Fruit fly (Drosophila melanogaster) whole organism, embryonic: ENCODE data around the gene Alp4.

Experiments used
- CG10321 ChIP-seq: fragments of 200-800 bp; sonication (Bioruptor generic); IDR thresholded peaks from 2 replicates; pipeline ENCODE4 v1.3.6; 2022; ENCODE audit warnings: missing biosample characterization, missing genetic modification characterization
- CG11695 ChIP-seq: fragments of 200-800 bp; sonication (Bioruptor generic); IDR thresholded peaks from 3 replicates; pipeline ENCODE4 v1.3.6; 2022; ENCODE audit warnings: missing biosample characterization, missing genetic modification characterization
- CG13624 ChIP-seq: fragments of 200-800 bp; sonication (Bioruptor generic); optimal IDR thresholded peaks from 2 replicates; lab custom pipeline; 2016; ENCODE audit warnings: missing biosample characterization, missing genetic modification characterization
- CG14441 ChIP-seq: fragments of 200-800 bp; sonication (Bioruptor generic); IDR thresholded peaks from 2 replicates; pipeline ENCODE4 v1.3.6; 2022; ENCODE audit warnings: missing biosample characterization, missing genetic modification characterization
- CG14965 ChIP-seq: fragments of 200-800 bp; sonication (Bioruptor generic); optimal IDR thresholded peaks from 2 replicates; lab custom pipeline; 2016; ENCODE audit warnings: missing biosample characterization, missing genetic modification characterization, borderline replicate concordance
- CG15073 ChIP-seq: fragments of 200-800 bp; sonication (Bioruptor generic); optimal IDR thresholded peaks from 2 replicates; lab custom pipeline; 2016; ENCODE audit warnings: missing biosample characterization, missing genetic modification characterization
- CG17385 ChIP-seq: fragments of 200-800 bp; sonication (Bioruptor generic); optimal IDR thresholded peaks from 3 replicates; lab custom pipeline; 2018; ENCODE audit warnings: missing biosample characterization, mild to moderate bottlenecking, missing genetic modification characterization
- CG18764 ChIP-seq: fragments of 200-800 bp; sonication (Bioruptor generic); optimal IDR thresholded peaks from 3 replicates; lab custom pipeline; 2016; ENCODE audit warnings: missing biosample characterization, missing genetic modification characterization
- CG2120 ChIP-seq: fragments of 200-800 bp; sonication (Bioruptor generic); optimal IDR thresholded peaks from 3 replicates; lab custom pipeline; 2016; ENCODE audit warnings: missing biosample characterization, missing genetic modification characterization
- CG2889 ChIP-seq: fragments of 200-800 bp; sonication (Bioruptor generic); IDR thresholded peaks from 3 replicates; pipeline ENCODE4 v1.3.6; 2022; ENCODE audit warnings: missing biosample characterization, missing genetic modification characterization
- CG31365 ChIP-seq: fragments of 200-800 bp; sonication (Bioruptor generic); optimal IDR thresholded peaks from 2 replicates; lab custom pipeline; 2018; ENCODE audit warnings: missing biosample characterization, mild to moderate bottlenecking, missing genetic modification characterization
- CG32767 ChIP-seq: fragments of 200-800 bp; sonication (Bioruptor generic); IDR thresholded peaks from 2 replicates; pipeline ENCODE4 v1.3.6; 2022; ENCODE audit warnings: missing biosample characterization, missing genetic modification characterization
- CG3281 ChIP-seq: fragments of 200-800 bp; sonication (Bioruptor generic); optimal IDR thresholded peaks from 3 replicates; lab custom pipeline; 2017; ENCODE audit warnings: missing biosample characterization, mild to moderate bottlenecking, missing genetic modification characterization
- CG34422 ChIP-seq: fragments of 200-800 bp; sonication (Bioruptor generic); IDR thresholded peaks from 3 replicates; pipeline ENCODE4 v1.3.6; 2022; ENCODE audit warnings: missing biosample characterization, missing genetic modification characterization
- CG4707 ChIP-seq: fragments of 200-800 bp; sonication (Bioruptor generic); optimal IDR thresholded peaks from 2 replicates; lab custom pipeline; 2018; ENCODE audit warnings: missing biosample characterization, mild to moderate bottlenecking, missing genetic modification characterization, moderate library complexity
- D ChIP-seq, 2 experiments: fragments of 200-800 bp in 1 of 2; fragments of >200 bp in 1 of 2; sonication (Bioruptor generic) in 1 of 2; optimal IDR thresholded peaks; 2 replicates in 1 of 2; 3 replicates in 1 of 2; lab custom pipeline; 2017; ENCODE audit warnings: mild to moderate bottlenecking in 1 of 2, missing biosample characterization in 1 of 2, missing genetic modification characterization in 1 of 2, missing genetic modification reagents in 1 of 2
- Dip3 ChIP-seq: fragments of 200-800 bp; sonication (Bioruptor generic); optimal IDR thresholded peaks from 3 replicates; lab custom pipeline; 2016; ENCODE audit warnings: missing biosample characterization, missing genetic modification characterization
- Dp ChIP-seq: fragments of 200-800 bp; sonication (Bioruptor generic); optimal IDR thresholded peaks from 2 replicates; lab custom pipeline; 2018; ENCODE audit warnings: missing biosample characterization, mild to moderate bottlenecking, missing genetic modification characterization, moderate library complexity
- Ets97D ChIP-seq: fragments of 200-800 bp; sonication (Bioruptor generic); optimal IDR thresholded peaks from 3 replicates; lab custom pipeline; 2016; ENCODE audit warnings: missing biosample characterization, missing genetic modification characterization
- Fer1 ChIP-seq: fragments of 200-800 bp; sonication (Bioruptor generic); optimal IDR thresholded peaks from 2 replicates; lab custom pipeline; 2017; ENCODE audit warnings: missing biosample characterization, mild to moderate bottlenecking, missing genetic modification characterization
- Hmx ChIP-seq: fragments of 200-800 bp; sonication (Bioruptor generic); optimal IDR thresholded peaks from 2 replicates; lab custom pipeline; 2016; ENCODE audit warnings: missing biosample characterization, missing genetic modification characterization
- MBD-R2 ChIP-seq: fragments of 200-800 bp; sonication (Bioruptor generic); IDR thresholded peaks from 2 replicates; pipeline ENCODE4 v1.3.6; 2022; ENCODE audit warnings: missing biosample characterization, missing genetic modification characterization
- Mes4 ChIP-seq: fragments of 200-800 bp; sonication (Bioruptor generic); optimal IDR thresholded peaks from 2 replicates; lab custom pipeline; 2016; ENCODE audit warnings: missing biosample characterization, missing genetic modification characterization
- Trl ChIP-seq, 3 experiments: fragments of >200 bp in 2 of 3; fragments of 200-800 bp in 1 of 3; sonication (Bioruptor generic) in 1 of 3; optimal IDR thresholded peaks; 2 replicates in 1 of 3; 3 replicates in 2 of 3; lab custom pipeline; 2016 to 2017; ENCODE audit warnings: missing biosample characterization in 1 of 3, missing genetic modification characterization in 1 of 3
- ac ChIP-seq: fragments of 200-800 bp; sonication (Bioruptor generic); optimal IDR thresholded peaks from 3 replicates; lab custom pipeline; 2017; ENCODE audit warnings: missing biosample characterization, mild to moderate bottlenecking, missing genetic modification characterization
- ap ChIP-seq: fragments of 200-800 bp; sonication (Bioruptor generic); IDR thresholded peaks from 2 replicates; pipeline ENCODE4 v1.3.6; 2022; ENCODE audit warnings: missing biosample characterization, missing genetic modification characterization
- caup ChIP-seq: fragments of 200-800 bp; sonication (Bioruptor generic); optimal IDR thresholded peaks from 3 replicates; lab custom pipeline; 2017; ENCODE audit warnings: missing biosample characterization, mild to moderate bottlenecking, missing genetic modification characterization, moderate library complexity; ENCODE audit not compliant: severe bottlenecking
- cg ChIP-seq: fragments of 200-800 bp; sonication (Bioruptor generic); optimal IDR thresholded peaks from 3 replicates; lab custom pipeline; 2019; ENCODE audit warnings: missing biosample characterization, mild to moderate bottlenecking, missing genetic modification characterization, moderate library complexity
- crol ChIP-seq: fragments of 200-800 bp; sonication (Bioruptor generic); IDR thresholded peaks from 2 replicates; pipeline ENCODE4 v1.3.6; 2022; ENCODE audit warnings: missing biosample characterization, missing genetic modification characterization
- dan ChIP-seq: fragments of 200-800 bp; sonication (Bioruptor generic); IDR thresholded peaks from 2 replicates; pipeline ENCODE4 v1.3.6; 2022; ENCODE audit warnings: missing biosample characterization, missing genetic modification characterization
- fd3F ChIP-seq: fragments of 200-800 bp; sonication (Bioruptor generic); optimal IDR thresholded peaks from 2 replicates; lab custom pipeline; 2018; ENCODE audit warnings: missing biosample characterization, mild to moderate bottlenecking, missing genetic modification characterization, moderate library complexity
- fru ChIP-seq: fragments of >200 bp; optimal IDR thresholded peaks from 2 replicates; lab custom pipeline; 2017
- gem ChIP-seq: fragments of 200-800 bp; sonication (Bioruptor generic); optimal IDR thresholded peaks from 2 replicates; lab custom pipeline; 2019; ENCODE audit warnings: missing biosample characterization, mild to moderate bottlenecking, missing genetic modification characterization, moderate library complexity
- jigr1 ChIP-seq: fragments of 200-800 bp; sonication (Bioruptor generic); IDR thresholded peaks from 3 replicates; pipeline ENCODE4 v1.3.6; 2022; ENCODE audit warnings: missing biosample characterization, missing genetic modification characterization
- ken ChIP-seq: fragments of 200-800 bp; sonication (Bioruptor generic); IDR thresholded peaks from 3 replicates; pipeline ENCODE4 v1.3.6; 2022; ENCODE audit warnings: missing biosample characterization, missing genetic modification characterization
- run ChIP-seq: fragments of 200-800 bp; sonication (Bioruptor generic); optimal IDR thresholded peaks from 3 replicates; lab custom pipeline; 2018; ENCODE audit warnings: missing biosample characterization, mild to moderate bottlenecking, missing genetic modification characterization
- sc ChIP-seq, 3 experiments: fragments of >200 bp in 2 of 3; fragments of 200-800 bp in 1 of 3; sonication (Bioruptor generic) in 1 of 3; optimal IDR thresholded peaks; 2 replicates in 2 of 3; 3 replicates in 1 of 3; lab custom pipeline; 2017; ENCODE audit warnings: mild to moderate bottlenecking in 1 of 3, missing biosample characterization in 1 of 3, missing genetic modification characterization in 1 of 3, missing genetic modification reagents in 1 of 3
- sima ChIP-seq: fragments of 200-800 bp; sonication (Bioruptor generic); optimal IDR thresholded peaks from 2 replicates; lab custom pipeline; 2016; ENCODE audit warnings: missing biosample characterization, missing genetic modification characterization
- sob ChIP-seq: fragments of 200-800 bp; sonication (Bioruptor generic); IDR thresholded peaks from 2 replicates; pipeline ENCODE4 v1.3.6; 2022; ENCODE audit warnings: missing biosample characterization, missing genetic modification characterization
- stc ChIP-seq: fragments of 200-800 bp; sonication (Bioruptor generic); IDR thresholded peaks from 2 replicates; pipeline ENCODE4 v1.3.6; 2022; ENCODE audit warnings: missing biosample characterization, missing genetic modification characterization
- stwl ChIP-seq: fragments of 200-800 bp; sonication (Bioruptor generic); optimal IDR thresholded peaks from 3 replicates; lab custom pipeline; 2018; ENCODE audit warnings: missing biosample characterization, mild to moderate bottlenecking, missing genetic modification characterization, moderate library complexity
- tap ChIP-seq: fragments of 200-800 bp; optimal IDR thresholded peaks from 3 replicates; lab custom pipeline; 2019; ENCODE audit warnings: missing biosample characterization, mild to moderate bottlenecking, missing genetic modification characterization, moderate library complexity
- tgo ChIP-seq: fragments of 200-800 bp; sonication (Bioruptor generic); IDR thresholded peaks from 3 replicates; pipeline ENCODE4 v1.3.6; 2022; ENCODE audit warnings: missing biosample characterization, missing genetic modification characterization
- tin ChIP-seq: fragments of 200-800 bp; sonication (Bioruptor generic); optimal IDR thresholded peaks from 3 replicates; lab custom pipeline; 2016; ENCODE audit warnings: missing biosample characterization, missing genetic modification characterization
- tup ChIP-seq: fragments of 200-800 bp; sonication (Bioruptor generic); optimal IDR thresholded peaks from 2 replicates; lab custom pipeline; 2016; ENCODE audit warnings: missing biosample characterization, mild to moderate bottlenecking, missing genetic modification characterization, moderate library complexity
- unpg ChIP-seq: fragments of 200-800 bp; sonication (Bioruptor generic); optimal IDR thresholded peaks from 3 replicates; lab custom pipeline; 2018; ENCODE audit warnings: missing biosample characterization, mild to moderate bottlenecking, missing genetic modification characterization, moderate library complexity
- zen ChIP-seq: fragments of 200-800 bp; sonication (Bioruptor generic); optimal IDR thresholded peaks from 3 replicates; lab custom pipeline; 2018; ENCODE audit warnings: missing biosample characterization, mild to moderate bottlenecking, missing genetic modification characterization, moderate library complexity

Alp4 gene

dm6 chr3R:31060708-31061625 is 12.2 kb downstream of the Alp4 start, which contains the start of gene dco (continued):
- TF ChIP-seq D (optimal IDR thresholded peaks at IDR 0.05; lab: Kevin White, UChicago): peak; percentile 90
- TF ChIP-seq D (GFP tag; optimal IDR thresholded peaks at IDR 0.05; lab: Kevin White, UChicago): no peak
- peak; percentile 97 for TF ChIP-seq cg (GFP tag; lab: Kevin White, UChicago)
- TF ChIP-seq CG31365 (tag; lab: Kevin White, UChicago): no peak
- peak; percentile 82 for TF ChIP-seq CG13624 (GFP tag; lab: Kevin White, UChicago)
- TF ChIP-seq run (tag; lab: Kevin White, UChicago): peak; percentile 19
- peak; percentile 77 for TF ChIP-seq stwl (tag; lab: Kevin White, UChicago)
- peak; percentile 40 for TF ChIP-seq CG17385 (GFP tag; lab: Kevin White, UChicago)
- TF ChIP-seq ken (GFP tag; lab: Robert Waterston, UW): peak; percentile 86
- peak; percentile 76; the same call in 1 of the 3 replicates for TF ChIP-seq CG2889 (GFP tag; lab: Robert Waterston, UW)
- TF ChIP-seq sc (optimal IDR thresholded peaks at IDR 0.05; lab: Kevin White, UChicago): no peak
- TF ChIP-seq sc (GFP tag; optimal IDR thresholded peaks at IDR 0.05; lab: Kevin White, UChicago): no peak
- TF ChIP-seq CG34422 (GFP tag; lab: Robert Waterston, UW): peak; percentile 79; the same call in 2 of the 3 replicates
- peak; percentile 77 for TF ChIP-seq CG2120 (GFP tag; lab: Kevin White, UChicago)
- peak; percentile 72 for TF ChIP-seq CG18764
- no peak for TF ChIP-seq CG32767 (GFP tag; lab: Robert Waterston, UW)
- TF ChIP-seq CG3281 (GFP tag; lab: Kevin White, UChicago): peak; percentile 9
- peak; percentile 91 for TF ChIP-seq tin (GFP tag; lab: Kevin White, UChicago)
- TF ChIP-seq CG14965 (GFP tag; lab: Kevin White, UChicago): peak; percentile 54
- TF ChIP-seq Hmx (GFP tag; lab: Kevin White, UChicago): no peak
- peak; percentile 28; the same call in 1 of the 2 replicates for TF ChIP-seq stc (GFP tag; lab: Robert Waterston, UW)
- TF ChIP-seq caup (GFP tag; lab: Kevin White, UChicago): peak; percentile 67
- TF ChIP-seq crol (GFP tag; lab: Robert Waterston, UW): 0 out of 2 replicates have a peak, but pooled peaks have one; percentile 4
- peak; percentile 21 for TF ChIP-seq MBD-R2
- TF ChIP-seq CG11695 (GFP tag; lab: Robert Waterston, UW): 0 out of 3 replicates have a peak, but pooled peaks have one; percentile 19
- TF ChIP-seq fd3F (GFP tag; lab: Kevin White, UChicago): peak; percentile 29
- TF ChIP-seq sob (GFP tag; lab: Robert Waterston, UW): peak; percentile 78
- TF ChIP-seq jigr1 (GFP tag; lab: Robert Waterston, UW): peak; percentile 76; the same call in 2 of the 3 replicates
- no peak for TF ChIP-seq sima (GFP tag; lab: Kevin White, UChicago)
- TF ChIP-seq CG14441 (GFP tag; lab: Robert Waterston, UW): peak; percentile 85
- TF ChIP-seq gem (tag; lab: Kevin White, UChicago): peak; percentile 59
- TF ChIP-seq ac (GFP tag; lab: Kevin White, UChicago): no peak
- TF ChIP-seq Ets97D (GFP tag; lab: Kevin White, UChicago): peak; percentile 82
- TF ChIP-seq dan (GFP tag; lab: Robert Waterston, UW): no peak
- TF ChIP-seq CG15073: no peak
- TF ChIP-seq ap: peak; percentile 31; the same call in 1 of the 2 replicates
- peak; percentile 56 for TF ChIP-seq Mes4 (GFP tag; lab: Kevin White, UChicago)
- peak; percentile 46 for TF ChIP-seq unpg (GFP tag; lab: Kevin White, UChicago)
- TF ChIP-seq CG4707 (GFP tag; lab: Kevin White, UChicago): no peak
- no peak for TF ChIP-seq fru (lab: Kevin White, UChicago)
- TF ChIP-seq Dip3 (GFP tag; lab: Kevin White, UChicago): peak; percentile 50
- peak; percentile 96 for TF ChIP-seq CG10321
- TF ChIP-seq tap: no peak
- peak; percentile 80 for TF ChIP-seq tgo (GFP tag; lab: Robert Waterston, UW)
- TF ChIP-seq Dp (GFP tag; lab: Kevin White, UChicago): peak; percentile 47
- TF ChIP-seq Trl (optimal IDR thresholded peaks at IDR 0.05; lab: Kevin White, UChicago): peak in 1 of 2 experiments; percentile 19
- peak; percentile 61 for TF ChIP-seq Trl (GFP tag; optimal IDR thresholded peaks at IDR 0.05; lab: Kevin White, UChicago)
- TF ChIP-seq tup (GFP tag; lab: Kevin White, UChicago): no peak
- TF ChIP-seq zen: peak; percentile 79
- peak; percentile 5 for TF ChIP-seq Fer1
